Worm (Caenorhabditis elegans): ENCODE results near the gene efr-3.

The efr-3 gene

ce11 chrII:6355396-6356346 is 34.7 kb upstream of the efr-3 start, which contains the start of gene C32D5.11 (continued):
- TF ChIP-seq F49E8.2 (tag; optimal IDR thresholded peaks at IDR 0.05; ENCODE audit: borderline replicate concordance) (no peak), R02D3.7 (tag; optimal IDR thresholded peaks at IDR 0.05) (no peak), ZK546.5 (tag; optimal IDR thresholded peaks at IDR 0.05) (no peak), php-3 (GFP tag; IDR thresholded peaks at IDR 0.05) (no peak), nhr-42 (GFP tag; IDR thresholded peaks at IDR 0.05) (no peak), ceh-44 (GFP tag; IDR thresholded peaks at IDR 0.05) (no peak), nhr-111 (GFP tag; optimal IDR thresholded peaks at IDR 0.05) (no peak), lin-1 (GFP tag; IDR thresholded peaks at IDR 0.05) (no peak), duxl-1 (tag; optimal IDR thresholded peaks at IDR 0.05; ENCODE audit: poor library complexity) (peak; percentile 66), ceh-82 (tag; optimal IDR thresholded peaks at IDR 0.05) (no peak), daf-19 (GFP tag; conservative IDR thresholded peaks at IDR 0.05) (no peak), nhr-11 (tag; optimal IDR thresholded peaks at IDR 0.05) (peak; percentile 60), Y105C5A.15 (GFP tag; IDR thresholded peaks at IDR 0.05) (no peak), nhr-76 (tag; optimal IDR thresholded peaks at IDR 0.05) (no peak), unc-39 (tag; optimal IDR thresholded peaks at IDR 0.05) (no peak), hlh-30 (tag; optimal IDR thresholded peaks at IDR 0.05; ENCODE audit: insufficient read depth) (peak; percentile 82), nhr-102 (tag; optimal IDR thresholded peaks at IDR 0.05) (no peak)

ce11 chrII:6351887-6352286 is 30.9 kb upstream of the efr-3 start, which contains the start of gene C32D5.10:
Gene C32D5.10 (minus strand): TSS chrII:6351987.
- TF ChIP-seq F44E2.7 (GFP tag; IDR thresholded peaks at IDR 0.05) (no peak), set-16 (GFP tag; IDR thresholded peaks at IDR 0.05) (no peak), mes-2 (tag; optimal IDR thresholded peaks at IDR 0.05; ENCODE audit: poor library complexity, severe bottlenecking) (no peak), dmd-6 (GFP tag; IDR thresholded peaks at IDR 0.05) (no peak), arid-1 (GFP tag; conservative IDR thresholded peaks at IDR 0.05) (no peak), cey-2 (tag; optimal IDR thresholded peaks at IDR 0.05; ENCODE audit: borderline replicate concordance, insufficient read depth) (no peak), Y75B8A.6 (GFP tag; IDR thresholded peaks at IDR 0.05) (no peak), mdl-1 (tag; optimal IDR thresholded peaks at IDR 0.05) (no peak), nhr-28 (tag; optimal IDR thresholded peaks at IDR 0.05) (no peak), ceh-32 (tag; optimal IDR thresholded peaks at IDR 0.05; ENCODE audit: poor library complexity) (no peak), zip-11 (GFP tag; IDR thresholded peaks at IDR 0.05) (no peak)

ce11 chrII:6349968-6350367 is 29.0 kb upstream of the efr-3 start:
- TF ChIP-seq egl-43 (GFP tag; IDR thresholded peaks at IDR 0.05) (no peak), F26F4.8 (GFP tag; conservative IDR thresholded peaks at IDR 0.05) (no peak), ceh-20 (GFP tag; IDR thresholded peaks at IDR 0.05) (no peak), sdz-12 (GFP tag; optimal IDR thresholded peaks at IDR 0.05) (no peak), nhr-25 (tag; optimal IDR thresholded peaks at IDR 0.05; ENCODE audit: borderline replicate concordance, insufficient read depth) (no peak), fos-1 (tag; optimal IDR thresholded peaks at IDR 0.05) (no peak), rbr-2 (tag; optimal IDR thresholded peaks at IDR 0.05) (no peak), Y105C5A.15 (GFP tag; IDR thresholded peaks at IDR 0.05) (no peak), mdt-29 (GFP tag; IDR thresholded peaks at IDR 0.05) (no peak), nhr-41 (GFP tag; IDR thresholded peaks at IDR 0.05) (no peak), lsy-2 (tag; optimal IDR thresholded peaks at IDR 0.05) (no peak), hlh-11 (tag; optimal IDR thresholded peaks at IDR 0.05) (no peak), spr-1 (tag; optimal IDR thresholded peaks at IDR 0.05) (no peak), zip-11 (GFP tag; IDR thresholded peaks at IDR 0.05) (no peak), unc-130 (GFP tag; optimal IDR thresholded peaks at IDR 0.05) (no peak), set-16 (GFP tag; IDR thresholded peaks at IDR 0.05) (no peak), aly-2 (tag; optimal IDR thresholded peaks at IDR 0.05) (no peak), nhr-11 (tag; optimal IDR thresholded peaks at IDR 0.05) (no peak), daf-19 (GFP tag; conservative IDR thresholded peaks at IDR 0.05) (no peak), saeg-2 (GFP tag; IDR thresholded peaks at IDR 0.05) (no peak)
